Worm (Caenorhabditis elegans): Measurements from ENCODE around the gene cap-1.

Gene cap-1

DNA sequence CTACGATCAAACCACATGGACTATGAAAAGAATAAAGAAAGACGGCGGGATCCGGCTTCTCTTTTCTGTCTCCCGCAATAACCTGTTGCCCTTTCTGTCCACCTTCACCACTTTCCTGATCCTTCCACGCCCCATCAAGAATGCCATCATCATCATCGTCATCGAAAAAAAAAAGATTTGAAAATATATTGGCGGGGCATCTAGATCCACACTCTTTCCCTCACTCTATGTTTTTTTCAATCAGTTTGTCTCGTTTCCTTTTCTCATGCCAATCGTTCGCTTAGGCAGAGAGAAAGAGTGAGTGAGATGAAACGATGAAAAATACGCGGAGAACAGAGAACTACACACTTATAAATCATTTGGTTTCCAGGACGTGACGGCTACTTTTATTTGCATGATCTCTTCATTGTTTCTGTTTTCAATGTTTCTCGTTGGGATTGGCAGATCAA, 3.6 kb upstream of the cap-1 start (continued):
- TF ChIP-seq snpc-4 (tag; optimal IDR thresholded peaks at IDR 0.05) = no peak
- no peak for TF ChIP-seq unc-86 (tag; optimal IDR thresholded peaks at IDR 0.05)
- no peak for TF ChIP-seq irx-1 (tag; optimal IDR thresholded peaks at IDR 0.05)
- TF ChIP-seq aha-1 (tag; optimal IDR thresholded peaks at IDR 0.05) = no peak
- TF ChIP-seq unc-30 (tag; optimal IDR thresholded peaks at IDR 0.05) = no peak
- no peak for TF ChIP-seq lin-13 (GFP tag; optimal IDR thresholded peaks at IDR 0.05)
- TF ChIP-seq lin-35 (GFP tag; optimal IDR thresholded peaks at IDR 0.05) = no peak
- no peak for TF ChIP-seq skn-1 (tag; optimal IDR thresholded peaks at IDR 0.05)
- no peak for TF ChIP-seq nhr-47 (tag; optimal IDR thresholded peaks at IDR 0.05)
- no peak for TF ChIP-seq nhr-11 (tag; optimal IDR thresholded peaks at IDR 0.05)

DNA sequence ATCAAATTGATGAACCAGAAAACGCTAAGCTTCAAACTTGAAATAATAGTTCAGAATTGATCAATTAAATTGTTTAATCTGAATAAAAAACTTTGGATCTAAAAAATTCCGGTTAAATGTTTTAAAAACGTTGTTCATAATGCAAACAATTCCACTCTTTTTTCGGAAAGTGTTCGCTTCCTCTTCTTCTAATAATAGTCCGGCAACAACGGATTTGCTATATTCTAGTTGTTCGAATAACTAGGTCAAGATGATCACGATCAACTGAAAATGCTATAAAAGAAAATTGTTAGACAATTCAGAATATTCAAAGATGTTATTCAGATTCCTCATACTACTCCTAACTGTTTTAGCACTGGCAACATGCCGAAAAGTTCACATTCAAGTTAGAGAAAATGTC, 912 bp upstream of the cap-1 start, which contains the start of gene D2024.4:
TSS of gene D2024.4 (plus strand) at position 301 of the 400 bp plus-strand sequence.
- TF ChIP-seq mef-2 (tag; optimal IDR thresholded peaks at IDR 0.05) = no peak
- TF ChIP-seq efl-1 (optimal IDR thresholded peaks at IDR 0.05) = no peak
- TF ChIP-seq efl-1 (GFP tag; optimal IDR thresholded peaks at IDR 0.05 in 1 of 2) = peak in 1 of 2 experiments; percentile 61
- no peak for TF ChIP-seq tlp-1 (tag; optimal IDR thresholded peaks at IDR 0.05)
- no peak for TF ChIP-seq aha-1 (tag; optimal IDR thresholded peaks at IDR 0.05)
- no peak for TF ChIP-seq C04F5.9 (tag; optimal IDR thresholded peaks at IDR 0.05)
- TF ChIP-seq snu-23 (GFP tag; optimal IDR thresholded peaks at IDR 0.05) = no peak

DNA sequence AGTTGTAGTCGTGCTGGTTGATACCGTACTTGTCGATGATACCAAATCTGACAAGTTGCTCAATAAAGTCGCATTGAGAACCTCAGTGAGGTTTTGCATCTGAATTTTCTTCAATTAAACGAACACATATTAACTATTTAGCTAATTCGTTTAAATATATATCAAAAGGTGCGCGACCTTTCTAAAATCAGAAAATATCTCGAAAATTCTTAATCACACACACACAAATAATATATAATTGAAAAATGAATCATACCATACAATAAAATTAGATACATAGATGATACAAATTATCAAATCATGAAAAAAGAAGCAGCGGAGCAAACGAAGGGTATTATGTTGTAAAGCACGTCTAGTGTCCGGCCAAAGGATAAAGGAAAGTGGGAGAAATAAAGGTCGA, 1.8 kb downstream of the cap-1 start, which contains the start of gene D2024.5:
TSS of gene D2024.5 (minus strand) at position 101 of the 400 bp plus-strand sequence.
- TF ChIP-seq lin-15B (tag; optimal IDR thresholded peaks at IDR 0.05) = no peak
- no peak for TF ChIP-seq unc-62 (GFP tag; optimal IDR thresholded peaks at IDR 0.05)
- TF ChIP-seq nhr-84 (tag; optimal IDR thresholded peaks at IDR 0.05) = no peak
- TF ChIP-seq ceh-63 (GFP tag; optimal IDR thresholded peaks at IDR 0.05) = no peak
- TF ChIP-seq Y116A8C.19 (tag; optimal IDR thresholded peaks at IDR 0.05; ENCODE audit: borderline replicate concordance) = no peak

DNA sequence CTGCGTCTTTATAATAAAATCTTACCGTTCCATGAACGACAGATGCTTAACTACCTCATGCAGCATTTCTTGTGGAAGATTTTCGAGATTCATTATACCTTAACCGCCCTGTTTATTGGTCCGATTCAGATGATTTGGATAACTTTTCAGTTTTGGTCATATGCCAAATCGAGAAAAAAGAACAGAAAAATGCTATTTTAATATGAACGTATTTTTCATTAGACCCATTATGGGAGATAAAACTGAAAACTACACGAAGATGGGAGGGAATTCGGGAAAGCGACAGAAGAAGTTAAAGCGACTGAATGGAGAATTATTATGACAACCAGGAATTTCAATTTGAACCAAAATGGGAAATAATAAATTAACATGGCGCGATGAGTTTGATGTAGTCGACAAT, 3.0 kb downstream of the cap-1 start, which contains the start of gene R13A1.10:
TSS of gene R13A1.10 (minus strand) at position 101 of the 400 bp plus-strand sequence.
- TF ChIP-seq egl-27 (tag; optimal IDR thresholded peaks at IDR 0.05) = no peak
- no peak for TF ChIP-seq dsc-1 (tag; optimal IDR thresholded peaks at IDR 0.05)
- TF ChIP-seq sox-4 (tag; optimal IDR thresholded peaks at IDR 0.05) = no peak
- TF ChIP-seq xbp-1 (tag; optimal IDR thresholded peaks at IDR 0.05) = no peak

DNA sequence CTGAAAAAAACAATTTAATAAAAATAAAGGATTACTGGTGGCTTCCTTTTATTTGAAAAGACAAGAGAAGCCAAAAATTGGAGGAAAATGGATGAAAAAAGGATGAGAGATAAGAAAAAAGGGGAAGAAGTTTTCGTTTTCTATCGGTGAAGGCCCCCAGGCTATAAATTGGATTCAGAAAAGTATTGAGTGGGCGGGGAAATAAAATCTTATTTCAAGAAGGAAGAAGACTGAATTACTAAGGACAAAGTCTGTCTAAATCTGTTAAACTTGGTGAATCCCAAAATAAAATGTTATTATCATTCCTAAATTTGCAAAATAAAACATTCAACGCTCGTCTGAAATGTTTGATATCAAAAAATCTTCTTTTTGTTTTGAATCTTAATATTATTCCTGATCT, 7.9 kb downstream of the cap-1 start:
- TF ChIP-seq fkh-10 (GFP tag; optimal IDR thresholded peaks at IDR 0.05) (peak; percentile 64), nhr-90 (tag; optimal IDR thresholded peaks at IDR 0.05; ENCODE audit: poor library complexity) (no peak), unc-62 (GFP tag; optimal IDR thresholded peaks at IDR 0.05) (no peak), blmp-1 (tag; optimal IDR thresholded peaks at IDR 0.05) (no peak), pqm-1 (tag; optimal IDR thresholded peaks at IDR 0.05) (no peak), lin-14 (GFP tag; optimal IDR thresholded peaks at IDR 0.05) (peak; percentile 22), efl-1 (optimal IDR thresholded peaks at IDR 0.05) (no peak), efl-1 (GFP tag; optimal IDR thresholded peaks at IDR 0.05 in 1 of 2) (peak in 1 of 2 experiments; percentile 60), pax-3 (tag; optimal IDR thresholded peaks at IDR 0.05) (no peak), egl-13 (tag; optimal IDR thresholded peaks at IDR 0.05) (no peak), C04F5.9 (tag; optimal IDR thresholded peaks at IDR 0.05) (no peak), grh-1 (GFP tag; IDR thresholded peaks at IDR 0.05) (no peak), mef-2 (tag; optimal IDR thresholded peaks at IDR 0.05) (no peak), hlh-17 (GFP tag; optimal IDR thresholded peaks at IDR 0.05; ENCODE audit: borderline replicate concordance) (no peak)

All from whole organism, L1 larva.